Worm (Caenorhabditis elegans): ENCODE results near the gene Y39G8B.13.

DNA sequence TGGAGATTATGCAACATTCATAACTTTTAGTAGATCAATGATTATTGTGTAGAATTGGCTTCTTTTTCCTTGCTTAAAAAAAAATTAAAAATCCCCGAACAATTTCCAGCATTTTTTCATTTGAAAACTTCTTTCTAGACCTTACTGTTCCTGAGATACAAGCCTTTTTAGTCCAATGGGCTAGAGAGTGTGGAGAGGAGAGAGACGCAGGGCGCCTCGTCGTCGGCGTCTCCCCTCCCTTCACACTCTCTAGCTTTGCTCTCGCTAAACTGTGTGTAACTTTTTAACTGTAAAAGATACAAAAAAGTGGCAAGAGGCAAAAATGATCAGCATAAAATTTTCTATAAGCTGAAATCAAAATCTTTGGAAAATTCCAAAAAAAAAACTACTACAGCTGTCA lies 22.3 kb upstream of the Y39G8B.13 start:
- TF ChIP-seq nhr-25 (tag; optimal IDR thresholded peaks at IDR 0.05; ENCODE audit: borderline replicate concordance, insufficient read depth), result no peak
- TF ChIP-seq jun-1 (tag; optimal IDR thresholded peaks at IDR 0.05), result no peak
- TF ChIP-seq aly-2 (tag; optimal IDR thresholded peaks at IDR 0.05), result no peak
- no peak for TF ChIP-seq unc-62 (GFP tag; optimal IDR thresholded peaks at IDR 0.05 in 1 of 2)
- TF ChIP-seq unc-62 (tag; optimal IDR thresholded peaks at IDR 0.05), result no peak
- no peak for TF ChIP-seq fkh-10 (GFP tag; optimal IDR thresholded peaks at IDR 0.05)
- no peak for TF ChIP-seq nhr-11 (tag; optimal IDR thresholded peaks at IDR 0.05)
- TF ChIP-seq F37D6.2 (tag; optimal IDR thresholded peaks at IDR 0.05), result no peak
- no peak for TF ChIP-seq ZK546.5 (tag; optimal IDR thresholded peaks at IDR 0.05)
- TF ChIP-seq pha-4 (GFP tag; IDR thresholded peaks at IDR 0.05), result no peak
- TF ChIP-seq pha-4 (tag; optimal IDR thresholded peaks at IDR 0.05), result no peak
- TF ChIP-seq nhr-102 (tag; optimal IDR thresholded peaks at IDR 0.05), result no peak
- TF ChIP-seq ztf-11 (tag; optimal IDR thresholded peaks at IDR 0.05), result no peak
- TF ChIP-seq snpc-4 (tag; optimal IDR thresholded peaks at IDR 0.05), result no peak
